Worm (Caenorhabditis elegans) whole organism, early embryonic: Measurements from ENCODE around the gene rap-2.

Experiments used
- B0310.2 ChIP-seq: sonication (generic microtip); optimal IDR thresholded peaks from 2 replicates; lab custom pipeline; 2016; ENCODE audit warnings: mild to moderate bottlenecking, missing genetic modification characterization, missing compliant biosample characterization
- ceh-36 ChIP-seq: sonication (generic microtip); optimal IDR thresholded peaks from 2 replicates; lab custom pipeline; 2016; ENCODE audit warnings: missing genetic modification characterization, inconsistent platforms, missing compliant biosample characterization
- flt-1 ChIP-seq: fragments of 200-800 bp; sonication (Bioruptor generic); IDR thresholded peaks from 2 replicates; pipeline ENCODE4 v1.3.6; 2022; ENCODE audit warnings: missing genetic modification characterization, missing compliant biosample characterization
- hmg-4 ChIP-seq: fragments of 200-800 bp; sonication (Bioruptor generic); optimal IDR thresholded peaks from 2 replicates; lab custom pipeline; 2018; ENCODE audit warnings: mild to moderate bottlenecking, missing genetic modification characterization, missing compliant biosample characterization
- scrt-1 ChIP-seq: fragments of 200-800 bp; sonication (Bioruptor generic); IDR thresholded peaks from 2 replicates; pipeline ENCODE4 v1.3.6; 2022; ENCODE audit warnings: missing genetic modification characterization, missing compliant biosample characterization
- tra-4 ChIP-seq: sonication (generic microtip); optimal IDR thresholded peaks from 2 replicates; lab custom pipeline; 2017; ENCODE audit warnings: missing genetic modification characterization, missing compliant biosample characterization

- no peak for TF ChIP-seq hmg-4 (GFP tag; lab: Kevin White, UChicago)
- no peak for TF ChIP-seq ceh-36
- no peak for TF ChIP-seq tra-4 (tag; lab: Kevin White, UChicago)
- TF ChIP-seq flt-1 (GFP tag; lab: Robert Waterston, UW) = no peak
- no peak for TF ChIP-seq scrt-1 (GFP tag; lab: Robert Waterston, UW)
- no peak for TF ChIP-seq B0310.2 (tag; lab: Kevin White, UChicago)
Observed at ce11 chrV:15059534-15059933, 4.4 kb downstream of the rap-2 start, which contains the start of the genes mcm-3 and C25D7.15.
